Fruit fly (Drosophila melanogaster) S2 (cell line): ENCODE data around the gene CG31464.

Source experiments
- CG8478 ChIP-seq: fragments of >200 bp; optimal IDR thresholded peaks from 2 replicates; lab custom pipeline; 2018
- CTCF ChIP-seq, 2 experiments: fragments of >200 bp; optimal IDR thresholded peaks; 2 replicates each; lab custom pipeline; 2018

CG31464 gene

dm6 chr3R:8310678-8311077 is 19.6 kb downstream of the CG31464 start, which contains the start of gene CG11693:
CG11693 (minus strand) TSS chr3R:8310778.
- TF ChIP-seq CTCF (optimal IDR thresholded peaks at IDR 0.05; lab: Kevin White, UChicago) = no peak
- no peak for TF ChIP-seq CG8478 (lab: Kevin White, UChicago)

- TF ChIP-seq CG8478 (lab: Kevin White, UChicago) (no peak), CTCF (optimal IDR thresholded peaks at IDR 0.05; lab: Kevin White, UChicago) (no peak)
These were observed 21.0 kb downstream of the CG31464 start, which contains the start of the genes CG11694 and CG11698 for dm6 chr3R:8312037-8312436. CG11694 (minus strand) TSS chr3R:8312137. CG11698 (plus strand) TSS chr3R:8312188.

dm6 chr3R:8313038-8313437 is 22.0 kb downstream of the CG31464 start, which contains the start of gene CG7483:
CG7483 (plus strand) TSS chr3R:8313208.
- TF ChIP-seq CG8478 (lab: Kevin White, UChicago) (no peak), CTCF (optimal IDR thresholded peaks at IDR 0.05; lab: Kevin White, UChicago) (no peak)

- no peak for TF ChIP-seq CG8478 (lab: Kevin White, UChicago)
- TF ChIP-seq CTCF (optimal IDR thresholded peaks at IDR 0.05; lab: Kevin White, UChicago) = peak; percentile 48 to 60
These were observed 25.5 kb downstream of the CG31464 start, which contains the start of gene Coq2 for dm6 chr3R:8316344-8317105. Coq2 (minus strand) TSS chr3R:8316543.

- TF ChIP-seq CG8478 (lab: Kevin White, UChicago) = no peak
- no peak for TF ChIP-seq CTCF (optimal IDR thresholded peaks at IDR 0.05; lab: Kevin White, UChicago)
These were observed 26.2 kb downstream of the CG31464 start, which contains the start of gene Ctr1B for dm6 chr3R:8317215-8317614. Ctr1B (plus strand) TSS chr3R:8317612.

- TF ChIP-seq CG8478 (lab: Kevin White, UChicago) = no peak
- TF ChIP-seq CTCF (optimal IDR thresholded peaks at IDR 0.05; lab: Kevin White, UChicago) = no peak
These were observed 26.8 kb downstream of the CG31464 start for dm6 chr3R:8317709-8318335.

- TF ChIP-seq CG8478 (lab: Kevin White, UChicago) (no peak), CTCF (optimal IDR thresholded peaks at IDR 0.05; lab: Kevin White, UChicago) (no peak)
These were observed 30.4 kb downstream of the CG31464 start, which contains the start of gene Or85a for dm6 chr3R:8321447-8321846. Or85a (plus strand) TSS chr3R:8321747.

- TF ChIP-seq CG8478 (lab: Kevin White, UChicago) (no peak), CTCF (optimal IDR thresholded peaks at IDR 0.05; lab: Kevin White, UChicago) (no peak)
These were observed 33.0 kb downstream of the CG31464 start, which contains the start of gene CG7443 for dm6 chr3R:8324016-8324415. CG7443 (plus strand) TSS chr3R:8324316.

- no peak for TF ChIP-seq CTCF (optimal IDR thresholded peaks at IDR 0.05; lab: Kevin White, UChicago)
- no peak for TF ChIP-seq CG8478 (lab: Kevin White, UChicago)
These were observed 35.8 kb downstream of the CG31464 start for dm6 chr3R:8326884-8327283.

dm6 chr3R:8327967-8328789 is 37.1 kb downstream of the CG31464 start:
- TF ChIP-seq CTCF (optimal IDR thresholded peaks at IDR 0.05; lab: Kevin White, UChicago) (no peak), CG8478 (lab: Kevin White, UChicago) (no peak)

- TF ChIP-seq CTCF (optimal IDR thresholded peaks at IDR 0.05; lab: Kevin White, UChicago) (no peak), CG8478 (lab: Kevin White, UChicago) (no peak)
These were observed 38.6 kb downstream of the CG31464 start for dm6 chr3R:8329628-8330027.

- no peak for TF ChIP-seq CTCF (optimal IDR thresholded peaks at IDR 0.05; lab: Kevin White, UChicago)
- TF ChIP-seq CG8478 (lab: Kevin White, UChicago) = no peak
These were observed 42.9 kb downstream of the CG31464 start, which contains the start of gene Poxm for dm6 chr3R:8333768-8334470. Poxm (minus strand) TSS chr3R:8333792.

- no peak for TF ChIP-seq CTCF (optimal IDR thresholded peaks at IDR 0.05; lab: Kevin White, UChicago)
- no peak for TF ChIP-seq CG8478 (lab: Kevin White, UChicago)
These were observed 43.4 kb downstream of the CG31464 start for dm6 chr3R:8334471-8334783.

- TF ChIP-seq CG8478 (lab: Kevin White, UChicago) = no peak
- TF ChIP-seq CTCF (optimal IDR thresholded peaks at IDR 0.05; lab: Kevin White, UChicago) = no peak
These were observed 43.9 kb downstream of the CG31464 start for dm6 chr3R:8334982-8335381.
